Fruit fly (Drosophila melanogaster) whole organism, embryonic: ENCODE data around the gene CG34313.

Experiments
- Aef1 ChIP-seq: fragments of 200-800 bp; sonication (Bioruptor generic); IDR thresholded peaks from 3 replicates; pipeline ENCODE4 v1.3.6; 2022; ENCODE audit warnings: missing biosample characterization, missing genetic modification characterization
- B-H1 ChIP-seq: fragments of 200-800 bp; sonication (Bioruptor generic); IDR thresholded peaks from 3 replicates; pipeline ENCODE4 v1.3.6; 2022; ENCODE audit warnings: missing biosample characterization, missing genetic modification characterization
- CG1233 ChIP-seq: fragments of 200-800 bp; sonication (Bioruptor generic); optimal IDR thresholded peaks from 4 replicates; lab custom pipeline; 2018; ENCODE audit warnings: missing biosample characterization, mild to moderate bottlenecking, missing genetic modification characterization
- CG12391 ChIP-seq: fragments of 200-800 bp; sonication (Bioruptor generic); optimal IDR thresholded peaks from 3 replicates; lab custom pipeline; 2018; ENCODE audit warnings: missing biosample characterization, mild to moderate bottlenecking, missing genetic modification characterization, moderate library complexity
- CG12659 ChIP-seq: fragments of 200-800 bp; sonication (Bioruptor generic); optimal IDR thresholded peaks from 3 replicates; lab custom pipeline; 2017; ENCODE audit warnings: mild to moderate bottlenecking, missing biosample characterization, missing genetic modification reagents, missing genetic modification characterization
- CG12942 ChIP-seq: fragments of 200-800 bp; sonication (Bioruptor generic); optimal IDR thresholded peaks from 3 replicates; lab custom pipeline; 2016; ENCODE audit warnings: missing biosample characterization, missing genetic modification characterization
- CG18011 ChIP-seq: fragments of 200-800 bp; sonication (Bioruptor generic); optimal IDR thresholded peaks from 2 replicates; lab custom pipeline; 2017; ENCODE audit warnings: missing biosample characterization, missing genetic modification characterization, mild to moderate bottlenecking, moderate library complexity, missing genotype
- CG18599 ChIP-seq: fragments of 200-800 bp; sonication (Bioruptor generic); optimal IDR thresholded peaks from 3 replicates; lab custom pipeline; 2017; ENCODE audit warnings: missing biosample characterization, missing genetic modification characterization, mild to moderate bottlenecking, moderate library complexity, missing genetic modification reagents
- CG18619 ChIP-seq: fragments of 200-800 bp; sonication (Bioruptor generic); optimal IDR thresholded peaks from 3 replicates; lab custom pipeline; 2017; ENCODE audit warnings: missing biosample characterization, mild to moderate bottlenecking, missing genetic modification characterization
- CG2202 ChIP-seq: fragments of 200-800 bp; sonication (Bioruptor generic); optimal IDR thresholded peaks from 2 replicates; lab custom pipeline; 2018; ENCODE audit warnings: missing biosample characterization, mild to moderate bottlenecking, missing genetic modification characterization
- CG4707 ChIP-seq: fragments of 200-800 bp; sonication (Bioruptor generic); optimal IDR thresholded peaks from 2 replicates; lab custom pipeline; 2018; ENCODE audit warnings: missing biosample characterization, mild to moderate bottlenecking, missing genetic modification characterization, moderate library complexity
- CG4730 ChIP-seq: fragments of 200-800 bp; sonication (Bioruptor generic); IDR thresholded peaks from 2 replicates; pipeline ENCODE4 v1.3.6; 2022; ENCODE audit warnings: missing biosample characterization, missing genetic modification characterization
- CG4820 ChIP-seq: fragments of 200-800 bp; sonication (Bioruptor generic); optimal IDR thresholded peaks from 3 replicates; lab custom pipeline; 2016; ENCODE audit warnings: missing biosample characterization, missing genetic modification characterization
- CG4854 ChIP-seq: fragments of 200-800 bp; sonication (Bioruptor generic); optimal IDR thresholded peaks from 2 replicates; lab custom pipeline; 2016; ENCODE audit warnings: missing biosample characterization, missing genetic modification characterization, inconsistent platforms
- CG5180 ChIP-seq: fragments of 200-800 bp; sonication (Bioruptor generic); optimal IDR thresholded peaks from 3 replicates; lab custom pipeline; 2017; ENCODE audit warnings: missing biosample characterization, missing genetic modification characterization, mild to moderate bottlenecking, moderate library complexity, missing genetic modification reagents
- CG6254 ChIP-seq: fragments of 200-800 bp; sonication (Bioruptor generic); optimal IDR thresholded peaks from 3 replicates; lab custom pipeline; 2017; ENCODE audit warnings: mild to moderate bottlenecking, missing biosample characterization, missing genetic modification reagents, missing genetic modification characterization
- CG8089 ChIP-seq: fragments of 200-800 bp; sonication (Bioruptor generic); optimal IDR thresholded peaks from 3 replicates; lab custom pipeline; 2016; ENCODE audit warnings: missing biosample characterization, missing genetic modification characterization
- CG8290 ChIP-seq, 3 experiments: fragments of 200-800 bp; sonication (Bioruptor generic); optimal IDR thresholded peaks; 2 replicates each; lab custom pipeline; 2016 to 2019; ENCODE audit warnings: missing biosample characterization in 3 of 3, missing genetic modification characterization in 3 of 3, mild to moderate bottlenecking in 2 of 3, moderate library complexity in 1 of 3
- CG9437 ChIP-seq: fragments of 200-800 bp; sonication (Bioruptor generic); optimal IDR thresholded peaks from 2 replicates; lab custom pipeline; 2018; ENCODE audit warnings: missing biosample characterization, mild to moderate bottlenecking, missing genetic modification characterization
- Ets65A ChIP-seq: fragments of 200-800 bp; sonication (Bioruptor generic); peaks from one replicate; lab custom pipeline; 2016; ENCODE audit warnings: missing biosample characterization, missing genetic modification characterization
- Gsc ChIP-seq: fragments of 200-800 bp; sonication (Bioruptor generic); IDR thresholded peaks from 2 replicates; pipeline ENCODE4 v1.3.6; 2022; ENCODE audit warnings: missing biosample characterization, missing genetic modification characterization
- HLH3B ChIP-seq: fragments of 200-800 bp; sonication (Bioruptor generic); IDR thresholded peaks from 2 replicates; pipeline ENCODE4 v1.3.6; 2022; ENCODE audit warnings: missing biosample characterization, missing genetic modification characterization
- Hey ChIP-seq: fragments of 200-800 bp; sonication (Bioruptor generic); optimal IDR thresholded peaks from 3 replicates; lab custom pipeline; 2018; ENCODE audit warnings: missing biosample characterization, mild to moderate bottlenecking, missing genetic modification characterization
- HmgZ ChIP-seq: fragments of 200-800 bp; sonication (Bioruptor generic); optimal IDR thresholded peaks from 2 replicates; lab custom pipeline; 2018; ENCODE audit warnings: missing biosample characterization, mild to moderate bottlenecking, missing genetic modification characterization
- Hmr ChIP-seq: fragments of 200-800 bp; sonication (Bioruptor generic); optimal IDR thresholded peaks from 3 replicates; lab custom pipeline; 2017; ENCODE audit warnings: mild to moderate bottlenecking, missing biosample characterization, missing genetic modification reagents, missing genetic modification characterization
- Hmx ChIP-seq: fragments of 200-800 bp; sonication (Bioruptor generic); optimal IDR thresholded peaks from 2 replicates; lab custom pipeline; 2016; ENCODE audit warnings: missing biosample characterization, missing genetic modification characterization
- Meics ChIP-seq: fragments of 200-800 bp; sonication (Bioruptor generic); optimal IDR thresholded peaks from 2 replicates; lab custom pipeline; 2017; ENCODE audit warnings: missing biosample characterization, mild to moderate bottlenecking, missing genetic modification characterization
- Myb ChIP-seq: fragments of 200-800 bp; sonication (Bioruptor generic); optimal IDR thresholded peaks from 2 replicates; lab custom pipeline; 2016; ENCODE audit warnings: missing biosample characterization, missing genetic modification characterization
- Ptx1 ChIP-seq: fragments of 200-800 bp; sonication (Bioruptor generic); IDR thresholded peaks from 2 replicates; pipeline ENCODE4 v1.3.6; 2022; ENCODE audit warnings: missing biosample characterization, missing genetic modification characterization
- Scr ChIP-seq: fragments of 200-800 bp; sonication (Bioruptor generic); IDR thresholded peaks from 2 replicates; pipeline ENCODE4 v1.3.6; 2022; ENCODE audit warnings: missing biosample characterization, missing genetic modification characterization; ENCODE audit not compliant: partially characterized antibody
- Trl ChIP-seq, 3 experiments: fragments of >200 bp in 2 of 3; fragments of 200-800 bp in 1 of 3; sonication (Bioruptor generic) in 1 of 3; optimal IDR thresholded peaks; 2 replicates in 1 of 3; 3 replicates in 2 of 3; lab custom pipeline; 2016 to 2017; ENCODE audit warnings: missing biosample characterization in 1 of 3, missing genetic modification characterization in 1 of 3
- ash1 ChIP-seq: fragments of 200-800 bp; sonication (Bioruptor generic); optimal IDR thresholded peaks from 2 replicates; lab custom pipeline; 2018; ENCODE audit warnings: missing biosample characterization, mild to moderate bottlenecking, missing genetic modification characterization
- bab2 ChIP-seq: fragments of 200-800 bp; sonication (Bioruptor generic); optimal IDR thresholded peaks from 2 replicates; lab custom pipeline; 2016; ENCODE audit warnings: missing biosample characterization, missing genetic modification characterization
- bbx ChIP-seq: fragments of 200-800 bp; sonication (Bioruptor generic); IDR thresholded peaks from 2 replicates; pipeline ENCODE4 v1.3.6; 2022; ENCODE audit warnings: missing biosample characterization, missing genetic modification characterization; ENCODE audit not compliant: partially characterized antibody
- br ChIP-seq: fragments of >200 bp; optimal IDR thresholded peaks from 2 replicates; lab custom pipeline; 2017
- chinmo ChIP-seq: fragments of 200-800 bp; sonication (Bioruptor generic); IDR thresholded peaks from 4 replicates; pipeline ENCODE4 v1.3.6; 2022; ENCODE audit warnings: missing biosample characterization, missing genetic modification characterization; ENCODE audit not compliant: partially characterized antibody
- dm ChIP-seq: fragments of 200-800 bp; sonication (Bioruptor generic); optimal IDR thresholded peaks from 3 replicates; lab custom pipeline; 2016; ENCODE audit warnings: missing biosample characterization, missing genetic modification characterization
- ewg ChIP-seq: fragments of 200-800 bp; sonication (Bioruptor generic); optimal IDR thresholded peaks from 3 replicates; lab custom pipeline; 2017; ENCODE audit warnings: mild to moderate bottlenecking, missing biosample characterization, missing genetic modification reagents, missing genetic modification characterization
- gem ChIP-seq: fragments of 200-800 bp; sonication (Bioruptor generic); optimal IDR thresholded peaks from 2 replicates; lab custom pipeline; 2019; ENCODE audit warnings: missing biosample characterization, mild to moderate bottlenecking, missing genetic modification characterization, moderate library complexity
- gfzf ChIP-seq: fragments of 200-800 bp; sonication (Bioruptor generic); optimal IDR thresholded peaks from 2 replicates; lab custom pipeline; 2016; ENCODE audit warnings: missing biosample characterization, mild to moderate bottlenecking, missing genetic modification characterization, moderate library complexity
- ham ChIP-seq: fragments of 200-800 bp; sonication (Bioruptor generic); IDR thresholded peaks from 2 replicates; pipeline ENCODE4 v1.3.6; 2022; ENCODE audit warnings: missing biosample characterization, missing genetic modification characterization
- hb ChIP-seq: fragments of 200-800 bp; sonication (Bioruptor generic); IDR thresholded peaks from 3 replicates; pipeline ENCODE4 v1.3.6; 2022; ENCODE audit warnings: missing biosample characterization, missing genetic modification characterization; ENCODE audit not compliant: partially characterized antibody
- ind ChIP-seq: fragments of 200-800 bp; sonication (Bioruptor generic); optimal IDR thresholded peaks from 3 replicates; lab custom pipeline; 2016; ENCODE audit warnings: missing biosample characterization, missing genetic modification characterization
- jing ChIP-seq: fragments of 200-800 bp; sonication (Bioruptor generic); optimal IDR thresholded peaks from 2 replicates; lab custom pipeline; 2018; ENCODE audit warnings: missing biosample characterization, mild to moderate bottlenecking, missing genetic modification characterization
- jumu ChIP-seq: fragments of 200-800 bp; sonication (Bioruptor generic); optimal IDR thresholded peaks from 3 replicates; lab custom pipeline; 2016; ENCODE audit warnings: missing biosample characterization, missing genetic modification characterization
- maf-S ChIP-seq: fragments of 200-800 bp; sonication (Bioruptor generic); optimal IDR thresholded peaks from 2 replicates; lab custom pipeline; 2016; ENCODE audit warnings: missing biosample characterization, missing genetic modification characterization
- pum ChIP-seq: fragments of 200-800 bp; sonication (Bioruptor generic); optimal IDR thresholded peaks from 2 replicates; lab custom pipeline; 2016; ENCODE audit warnings: missing biosample characterization, missing genetic modification characterization
- tll ChIP-seq, 2 experiments: fragments of 200-800 bp in 1 of 2; fragments of >200 bp in 1 of 2; sonication (Bioruptor generic) in 1 of 2; optimal IDR thresholded peaks; 2 replicates each; lab custom pipeline; 2017 to 2019; ENCODE audit warnings: missing biosample characterization in 2 of 2, missing genetic modification characterization in 2 of 2, mild to moderate bottlenecking in 1 of 2, moderate library complexity in 1 of 2
- wek ChIP-seq: fragments of 200-800 bp; sonication (Bioruptor generic); optimal IDR thresholded peaks from 3 replicates; lab custom pipeline; 2018; ENCODE audit warnings: missing biosample characterization, mild to moderate bottlenecking, missing genetic modification characterization, moderate library complexity
- wor ChIP-seq: fragments of 200-800 bp; sonication (Bioruptor generic); IDR thresholded peaks from 2 replicates; pipeline ENCODE4 v1.3.6; 2022; ENCODE audit warnings: missing biosample characterization, missing genetic modification characterization

Gene CG34313

DNA sequence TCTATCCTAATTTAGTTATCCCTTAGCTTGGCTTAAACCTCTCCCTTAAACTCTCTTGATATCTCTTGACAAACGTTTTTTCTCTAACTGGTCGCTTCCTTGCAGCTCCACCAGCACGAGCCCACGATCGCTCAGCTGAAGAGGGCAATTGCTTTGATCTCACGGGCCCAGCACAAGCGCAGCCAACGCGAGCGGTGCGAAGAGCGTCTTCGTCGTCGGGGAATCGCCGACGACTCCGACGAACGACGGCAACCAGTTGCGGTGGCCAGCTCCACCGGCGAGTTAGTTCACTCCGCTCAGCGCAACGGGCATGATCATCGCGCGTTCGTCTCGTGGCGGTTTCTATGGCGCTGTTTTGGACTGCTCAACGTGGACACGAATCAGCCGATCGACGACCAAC, 1.6 kb downstream of the CG34313 start (continued):
- no peak for TF ChIP-seq CG9437 (GFP tag; lab: Kevin White, UChicago)
- no peak for TF ChIP-seq CG12391 (tag; lab: Kevin White, UChicago)
- no peak for TF ChIP-seq wor (GFP tag; lab: Robert Waterston, UW)
- TF ChIP-seq CG4854: no peak
- TF ChIP-seq Myb (GFP tag; lab: Kevin White, UChicago): no peak
- no peak for TF ChIP-seq CG2202 (tag; lab: Kevin White, UChicago)
- TF ChIP-seq CG18619: no peak
- no peak for TF ChIP-seq CG6254 (GFP tag; lab: Kevin White, UChicago)
- TF ChIP-seq ind (GFP tag; lab: Kevin White, UChicago): no peak
- no peak for TF ChIP-seq wek
- TF ChIP-seq Hmr (GFP tag; lab: Kevin White, UChicago): peak; percentile 0
- no peak for TF ChIP-seq CG18599 (GFP tag; lab: Kevin White, UChicago)
- TF ChIP-seq Gsc (GFP tag; lab: Robert Waterston, UW): no peak
- TF ChIP-seq jing (GFP tag; lab: Kevin White, UChicago): no peak
- no peak for TF ChIP-seq CG18011 (GFP tag; lab: Kevin White, UChicago)
- TF ChIP-seq CG8290 (GFP tag; optimal IDR thresholded peaks at IDR 0.05; lab: Kevin White, UChicago): no peak
- TF ChIP-seq CG8290 (tag; optimal IDR thresholded peaks at IDR 0.05; lab: Kevin White, UChicago): peak in 1 of 2 experiments; percentile 64
- peak; percentile 47; the same call in 1 of the 2 replicates for TF ChIP-seq bbx
- TF ChIP-seq CG8089 (GFP tag; lab: Kevin White, UChicago): no peak
- peak; percentile 33 for TF ChIP-seq Scr
- TF ChIP-seq Hey (tag; lab: Kevin White, UChicago): no peak
- TF ChIP-seq CG1233: no peak
- no peak for TF ChIP-seq CG12659 (GFP tag; lab: Kevin White, UChicago)
- no peak for TF ChIP-seq Hmx (GFP tag; lab: Kevin White, UChicago)
- TF ChIP-seq maf-S (GFP tag; lab: Kevin White, UChicago): no peak
- TF ChIP-seq ham (GFP tag; lab: Robert Waterston, UW): no peak
- TF ChIP-seq dm (GFP tag; lab: Kevin White, UChicago): no peak
- TF ChIP-seq pum (GFP tag; lab: Kevin White, UChicago): no peak
- TF ChIP-seq gfzf: no peak
- TF ChIP-seq Ptx1 (GFP tag; lab: Robert Waterston, UW): no peak
- TF ChIP-seq Trl (optimal IDR thresholded peaks at IDR 0.05; lab: Kevin White, UChicago): peak; percentile 21 to 65
- peak; percentile 26 for TF ChIP-seq Trl (GFP tag; optimal IDR thresholded peaks at IDR 0.05; lab: Kevin White, UChicago)
- TF ChIP-seq tll (GFP tag; optimal IDR thresholded peaks at IDR 0.05; lab: Kevin White, UChicago): no peak
- TF ChIP-seq Ets65A (GFP tag; lab: Kevin White, UChicago): peak; percentile 26
- TF ChIP-seq jumu (GFP tag; lab: Kevin White, UChicago): no peak
- peak; percentile 38; the same call in 1 of the 2 replicates for TF ChIP-seq HLH3B (GFP tag; lab: Robert Waterston, UW)
- TF ChIP-seq Aef1 (GFP tag; lab: Robert Waterston, UW): no peak
- TF ChIP-seq hb (GFP tag; lab: Robert Waterston, UW): no peak
- TF ChIP-seq br: no peak
- no peak for TF ChIP-seq B-H1 (GFP tag; lab: Robert Waterston, UW)
- no peak for TF ChIP-seq ewg
- peak; percentile 4 for TF ChIP-seq CG5180
- no peak for TF ChIP-seq CG4730
- TF ChIP-seq CG12942 (GFP tag; lab: Kevin White, UChicago): no peak
- peak; percentile 93; the same call in 3 of the 4 replicates for TF ChIP-seq chinmo (GFP tag; lab: Robert Waterston, UW)
- TF ChIP-seq ash1: no peak
- no peak for TF ChIP-seq Meics (GFP tag; lab: Kevin White, UChicago)
- TF ChIP-seq bab2 (GFP tag; lab: Kevin White, UChicago): no peak
- TF ChIP-seq HmgZ (tag; lab: Kevin White, UChicago): peak; percentile 36
- no peak for TF ChIP-seq gem
- no peak for TF ChIP-seq CG4707 (GFP tag; lab: Kevin White, UChicago)
- TF ChIP-seq CG4820 (GFP tag; lab: Kevin White, UChicago): no peak
